Worm (Caenorhabditis elegans) whole organism, late embryonic: ENCODE results near the gene Y39A1A.21.
A peak's percentile ranks its signal among the peaks of the same experiment; 100 is the strongest.

Experiments used
- C08G9.2 ChIP-seq: sonication (generic microtip); optimal IDR thresholded peaks from 2 replicates; lab custom pipeline; 2016; ENCODE audit warnings: mild to moderate bottlenecking, missing genetic modification characterization, moderate library complexity, missing compliant biosample characterization
- C38D4.7 ChIP-seq: fragments of 200-800 bp; sonication (Bioruptor generic); optimal IDR thresholded peaks from 2 replicates; lab custom pipeline; 2018; ENCODE audit warnings: mild to moderate bottlenecking, missing genetic modification characterization, moderate library complexity, missing compliant biosample characterization
- F13H6.1 ChIP-seq: sonication (generic microtip); optimal IDR thresholded peaks from 2 replicates; lab custom pipeline; 2016; ENCODE audit warnings: missing genetic modification characterization, missing compliant biosample characterization
- K02D7.2 ChIP-seq: sonication (generic microtip); optimal IDR thresholded peaks from 2 replicates; lab custom pipeline; 2017; ENCODE audit warnings: mild to moderate bottlenecking, missing genetic modification characterization, missing compliant biosample characterization
- K09A11.1 ChIP-seq: sonication (generic microtip); optimal IDR thresholded peaks from 2 replicates; lab custom pipeline; 2017; ENCODE audit warnings: antibody characterized with exemption, mild to moderate bottlenecking, missing genetic modification characterization, missing compliant biosample characterization; ENCODE audit not compliant: insufficient read depth
- T23F11.4 ChIP-seq: fragments of 200-800 bp; sonication (Bioruptor generic); optimal IDR thresholded peaks from 2 replicates; lab custom pipeline; 2018; ENCODE audit warnings: mild to moderate bottlenecking, missing genetic modification characterization, missing compliant biosample characterization
- Y22D7AL.16 ChIP-seq: sonication (generic microtip); optimal IDR thresholded peaks from 2 replicates; lab custom pipeline; 2016; ENCODE audit warnings: missing genetic modification characterization, missing compliant biosample characterization
- ahr-1 ChIP-seq: sonication (generic microtip); optimal IDR thresholded peaks from 2 replicates; lab custom pipeline; 2016; ENCODE audit warnings: missing genetic modification characterization, missing compliant biosample characterization
- ceh-2 ChIP-seq: sonication (generic microtip); optimal IDR thresholded peaks from 2 replicates; lab custom pipeline; 2016; ENCODE audit warnings: missing genotype, missing genetic modification characterization, missing compliant biosample characterization
- ceh-30 ChIP-seq: fragments of 150-350 bp; optimal IDR thresholded peaks from 2 replicates; lab custom pipeline; 2014; ENCODE audit warnings: missing biosample characterization, missing genetic modification characterization
- ceh-31 ChIP-seq: sonication (generic microtip); optimal IDR thresholded peaks from 2 replicates; lab custom pipeline; 2016; ENCODE audit warnings: missing genetic modification characterization, missing compliant biosample characterization
- ceh-45 ChIP-seq: fragments of 200-800 bp; sonication (Bioruptor generic); IDR thresholded peaks from 2 replicates; pipeline ENCODE4 v1.3.6; 2022; ENCODE audit warnings: missing genetic modification reagents, missing genetic modification characterization, missing compliant biosample characterization
- ceh-48 ChIP-seq: sonication (generic microtip); optimal IDR thresholded peaks from 2 replicates; lab custom pipeline; 2016; ENCODE audit warnings: missing genetic modification characterization, inconsistent platforms, missing compliant biosample characterization
- che-1 ChIP-seq: sonication (generic microtip); optimal IDR thresholded peaks from 2 replicates; lab custom pipeline; 2016; ENCODE audit warnings: mild to moderate bottlenecking, missing genetic modification characterization, missing compliant biosample characterization
- dmd-4 ChIP-seq: sonication (generic microtip); optimal IDR thresholded peaks from 2 replicates; lab custom pipeline; 2016; ENCODE audit warnings: borderline replicate concordance, missing genetic modification characterization, missing compliant biosample characterization
- elt-4 ChIP-seq: sonication (generic microtip); optimal IDR thresholded peaks from 2 replicates; lab custom pipeline; 2016; ENCODE audit warnings: missing genetic modification characterization, missing compliant biosample characterization
- ets-4 ChIP-seq: sonication (generic microtip); optimal IDR thresholded peaks from 2 replicates; lab custom pipeline; 2016; ENCODE audit warnings: missing genetic modification characterization, missing compliant biosample characterization
- eyg-1 ChIP-seq: sonication (generic microtip); optimal IDR thresholded peaks from 2 replicates; lab custom pipeline; 2016; ENCODE audit warnings: missing genotype, missing genetic modification characterization, missing compliant biosample characterization
- fax-1 ChIP-seq: sonication (generic microtip); optimal IDR thresholded peaks from 2 replicates; lab custom pipeline; 2016; ENCODE audit warnings: missing genotype, missing genetic modification characterization, missing compliant biosample characterization
- hlh-8 ChIP-seq: sonication (generic microtip); optimal IDR thresholded peaks from 2 replicates; lab custom pipeline; 2016; ENCODE audit warnings: missing genotype, missing genetic modification characterization, missing compliant biosample characterization
- lim-6 ChIP-seq: sonication (generic microtip); optimal IDR thresholded peaks from 2 replicates; lab custom pipeline; 2016; ENCODE audit warnings: missing genetic modification characterization, missing compliant biosample characterization
- nfya-1 ChIP-seq: sonication (generic microtip); optimal IDR thresholded peaks from 2 replicates; lab custom pipeline; 2017; ENCODE audit warnings: missing genetic modification characterization, mild to moderate bottlenecking, missing compliant biosample characterization, antibody characterized with exemption, moderate library complexity
- nhr-11 ChIP-seq: fragments of 150-350 bp; optimal IDR thresholded peaks from 2 replicates; lab custom pipeline; 2014; ENCODE audit warnings: missing biosample characterization, missing genetic modification characterization
- npax-4 ChIP-seq: sonication (generic microtip); optimal IDR thresholded peaks from 2 replicates; lab custom pipeline; 2016; ENCODE audit warnings: missing genetic modification characterization, missing compliant biosample characterization
- odd-2 ChIP-seq: sonication (generic microtip); optimal IDR thresholded peaks from 2 replicates; lab custom pipeline; 2017; ENCODE audit warnings: antibody characterized with exemption, mild to moderate bottlenecking, missing genetic modification characterization, missing compliant biosample characterization
- pat-9 ChIP-seq: fragments of 200-800 bp; sonication (Bioruptor generic); optimal IDR thresholded peaks from 2 replicates; lab custom pipeline; 2018; ENCODE audit warnings: mild to moderate bottlenecking, missing genetic modification characterization, moderate library complexity, missing compliant biosample characterization
- pha-4 ChIP-seq: fragments of 150-350 bp; optimal IDR thresholded peaks from 2 replicates; lab custom pipeline; 2018; ENCODE audit warnings: missing biosample characterization, missing genetic modification reagents, missing genetic modification characterization
- sdc-2 ChIP-seq: sonication (generic microtip); optimal IDR thresholded peaks from 2 replicates; lab custom pipeline; 2016; ENCODE audit warnings: missing genotype, missing genetic modification characterization, missing compliant biosample characterization
- sox-2 ChIP-seq: fragments of 200-800 bp; sonication (Bioruptor generic); IDR thresholded peaks from 2 replicates; pipeline ENCODE4 v1.3.6; 2022; ENCODE audit warnings: missing genetic modification reagents, missing genetic modification characterization, missing compliant biosample characterization
- sox-4 ChIP-seq: sonication (generic microtip); optimal IDR thresholded peaks from 2 replicates; lab custom pipeline; 2017; ENCODE audit warnings: mild to moderate bottlenecking, missing genetic modification characterization, inconsistent platforms, missing compliant biosample characterization
- tbx-2 ChIP-seq: sonication (generic microtip); optimal IDR thresholded peaks from 2 replicates; lab custom pipeline; 2016; ENCODE audit warnings: missing genetic modification characterization, missing compliant biosample characterization
- ttx-3 ChIP-seq: sonication (generic microtip); optimal IDR thresholded peaks from 2 replicates; lab custom pipeline; 2016; ENCODE audit warnings: missing genetic modification reagents, missing genetic modification characterization, missing compliant biosample characterization
- unc-3 ChIP-seq, 2 experiments: fragments of 200-800 bp in 1 of 2; sonication (Bioruptor generic) in 1 of 2; sonication (generic microtip) in 1 of 2; conservative IDR thresholded peaks in 1 of 2; optimal IDR thresholded peaks in 1 of 2; 2 replicates each; pipeline versions ENCODE4 v1.3.6 to Lab custom; 2016 to 2022; ENCODE audit warnings: missing compliant biosample characterization in 2 of 2, missing genetic modification characterization in 2 of 2, missing genetic modification reagents in 1 of 2
- unc-42 ChIP-seq: sonication (generic microtip); optimal IDR thresholded peaks from 2 replicates; lab custom pipeline; 2016; ENCODE audit warnings: missing genotype, missing genetic modification characterization, missing compliant biosample characterization
- unc-55 ChIP-seq: sonication (generic microtip); optimal IDR thresholded peaks from 2 replicates; lab custom pipeline; 2017; ENCODE audit warnings: missing biosample characterization, missing genetic modification reagents, missing genetic modification characterization
- ztf-16 ChIP-seq: sonication (generic microtip); optimal IDR thresholded peaks from 2 replicates; lab custom pipeline; 2017; ENCODE audit warnings: missing genetic modification characterization, missing compliant biosample characterization

Gene Y39A1A.21

DNA sequence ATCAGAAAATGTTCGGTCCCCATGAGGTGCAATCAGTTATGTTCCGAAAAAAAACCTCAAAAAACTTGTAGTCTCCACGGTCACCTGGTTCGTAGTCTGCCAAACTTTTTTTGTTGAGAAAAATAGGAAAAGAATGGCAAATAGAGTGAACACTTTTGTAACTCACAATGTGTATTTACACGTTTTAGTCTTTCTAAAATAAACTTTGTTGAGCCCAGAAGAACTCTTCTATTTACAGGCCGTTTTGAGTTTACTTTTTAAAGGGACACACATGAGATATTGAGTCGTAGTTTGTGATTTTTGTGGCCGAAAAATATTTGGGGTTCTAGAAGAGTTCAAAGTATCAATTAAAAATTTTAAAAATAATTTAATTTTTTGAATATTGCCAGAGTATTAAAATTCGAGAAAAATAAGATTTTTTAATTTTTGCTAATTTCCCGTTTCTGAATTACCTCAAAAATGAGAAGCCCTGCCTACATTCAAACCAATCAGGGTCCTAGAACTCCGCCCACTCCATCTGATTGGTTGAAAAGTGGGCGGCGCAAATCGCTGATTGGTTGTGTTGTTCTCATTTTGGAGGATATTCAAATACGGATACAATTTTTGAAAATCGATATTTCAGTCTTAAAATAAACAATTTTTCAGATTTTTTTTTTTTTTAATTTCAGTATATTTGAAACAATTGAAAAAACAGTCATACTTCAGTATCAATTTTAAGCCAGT is 27.9 kb upstream of the Y39A1A.21 start:
- TF ChIP-seq Y22D7AL.16, result no peak
- TF ChIP-seq K09A11.1 (tag; lab: Kevin White, UChicago), result no peak
- peak; percentile 93 for TF ChIP-seq nfya-1 (tag; lab: Kevin White, UChicago)

DNA sequence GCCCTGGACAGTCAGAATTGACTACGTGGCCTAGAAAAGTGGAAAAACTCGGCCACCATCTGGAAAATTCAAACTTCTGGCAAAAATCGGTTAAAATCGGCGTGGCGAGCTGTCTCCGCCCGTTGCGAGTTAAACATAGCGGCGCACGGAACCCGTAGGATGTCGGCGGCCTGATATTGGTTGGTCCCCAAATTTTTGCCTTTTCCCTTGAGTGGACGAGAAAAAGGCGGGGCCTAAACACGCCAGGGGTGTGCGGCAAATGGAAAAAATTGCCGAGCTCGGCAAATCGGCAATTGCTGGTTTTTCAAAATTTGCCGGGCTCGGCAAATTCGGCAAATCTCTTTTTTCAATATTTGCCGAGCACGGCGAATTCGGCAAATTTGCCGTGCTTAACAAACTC is 26.5 kb upstream of the Y39A1A.21 start:
- TF ChIP-seq tbx-2 (tag; lab: Kevin White, UChicago) (no peak), pha-4 (tag; lab: Kevin White, UChicago) (no peak), fax-1 (tag; lab: Kevin White, UChicago) (no peak), unc-3 (GFP tag; conservative IDR thresholded peaks at IDR 0.05; lab: Robert Waterston, UW) (no peak), unc-3 (tag; optimal IDR thresholded peaks at IDR 0.05; lab: Kevin White, UChicago) (no peak), ttx-3 (tag; lab: Kevin White, UChicago) (no peak), che-1 (no peak), ceh-45 (GFP tag; lab: Robert Waterston, UW) (no peak), unc-42 (tag; lab: Kevin White, UChicago) (no peak), dmd-4 (tag; lab: Kevin White, UChicago) (no peak), sox-2 (no peak), ets-4 (tag; lab: Kevin White, UChicago) (no peak), eyg-1 (tag; lab: Kevin White, UChicago) (no peak), K02D7.2 (tag; lab: Kevin White, UChicago) (no peak), nhr-11 (no peak), ceh-30 (tag; lab: Kevin White, UChicago) (no peak), sox-4 (tag; lab: Kevin White, UChicago) (no peak), ztf-16 (tag; lab: Kevin White, UChicago) (no peak), C08G9.2 (tag; lab: Kevin White, UChicago) (no peak), C38D4.7 (no peak), pat-9 (no peak)

DNA sequence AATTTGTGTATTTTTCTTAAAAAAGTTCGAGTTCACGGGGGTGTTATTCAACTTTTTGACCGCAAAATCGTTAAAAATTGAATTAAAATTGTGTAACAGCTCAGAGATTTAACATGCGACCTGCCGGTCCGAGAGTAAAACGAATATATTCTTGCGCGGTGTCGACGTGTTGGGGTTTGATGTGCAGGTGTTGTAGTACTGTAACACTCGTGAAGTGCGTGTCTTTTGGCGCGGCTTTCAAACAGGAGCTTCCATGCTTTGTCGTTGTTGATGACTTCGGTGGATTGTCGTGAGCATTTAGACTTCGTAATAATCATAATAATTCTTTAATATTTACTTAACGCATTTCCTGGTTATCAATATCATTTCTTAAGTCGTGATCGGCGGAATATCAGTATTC is 23.7 kb upstream of the Y39A1A.21 start, which contains the start of gene tat-3:
tat-3 (minus strand) TSS at position 196 of the 400 bp plus-strand sequence.
- no peak for TF ChIP-seq pha-4 (tag; lab: Kevin White, UChicago)
- TF ChIP-seq eyg-1 (tag; lab: Kevin White, UChicago), result no peak
- no peak for TF ChIP-seq T23F11.4 (GFP tag; lab: Kevin White, UChicago)
- TF ChIP-seq ahr-1 (tag; lab: Kevin White, UChicago), result no peak
- no peak for TF ChIP-seq K09A11.1 (tag; lab: Kevin White, UChicago)
- TF ChIP-seq odd-2 (tag; lab: Kevin White, UChicago), result no peak
- TF ChIP-seq ceh-45 (GFP tag; lab: Robert Waterston, UW), result no peak
- no peak for TF ChIP-seq F13H6.1 (tag; lab: Kevin White, UChicago)
- TF ChIP-seq ceh-2 (tag; lab: Kevin White, UChicago), result no peak
- no peak for TF ChIP-seq ceh-31
- no peak for TF ChIP-seq lim-6 (tag; lab: Kevin White, UChicago)
- TF ChIP-seq K02D7.2 (tag; lab: Kevin White, UChicago), result no peak
- TF ChIP-seq elt-4 (tag; lab: Kevin White, UChicago), result no peak
- no peak for TF ChIP-seq Y22D7AL.16
- TF ChIP-seq hlh-8 (tag; lab: Kevin White, UChicago), result no peak
- TF ChIP-seq npax-4 (tag; lab: Kevin White, UChicago), result no peak
- TF ChIP-seq unc-55, result no peak

DNA sequence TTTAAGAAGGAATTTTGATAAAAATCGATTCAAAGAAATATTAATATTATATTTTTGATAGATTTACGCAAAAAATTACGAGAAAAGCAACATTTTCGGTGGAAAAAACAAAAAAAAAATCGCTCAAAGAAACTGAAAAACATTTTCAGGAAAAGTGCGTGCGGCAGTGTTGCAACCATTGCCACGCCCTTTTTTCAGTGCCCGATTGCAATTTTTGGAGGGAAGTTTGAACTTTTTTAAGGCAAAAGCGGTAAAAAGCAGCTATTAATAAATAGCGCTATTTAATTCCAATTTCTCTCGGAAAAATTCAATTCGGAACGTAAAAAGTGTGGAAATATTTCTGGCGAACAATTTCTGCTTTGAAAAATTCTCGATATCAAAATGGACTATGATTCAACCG is 14.2 kb upstream of the Y39A1A.21 start:
- TF ChIP-seq ceh-2 (tag; lab: Kevin White, UChicago) (no peak), che-1 (no peak), pat-9 (no peak), unc-3 (GFP tag; conservative IDR thresholded peaks at IDR 0.05; lab: Robert Waterston, UW) (no peak), unc-3 (tag; optimal IDR thresholded peaks at IDR 0.05; lab: Kevin White, UChicago) (no peak), sox-2 (no peak), sdc-2 (tag; lab: Kevin White, UChicago) (no peak), ceh-48 (no peak), elt-4 (tag; lab: Kevin White, UChicago) (no peak)
